Worm (Caenorhabditis elegans): ENCODE data around the gene C05G5.2.

DNA sequence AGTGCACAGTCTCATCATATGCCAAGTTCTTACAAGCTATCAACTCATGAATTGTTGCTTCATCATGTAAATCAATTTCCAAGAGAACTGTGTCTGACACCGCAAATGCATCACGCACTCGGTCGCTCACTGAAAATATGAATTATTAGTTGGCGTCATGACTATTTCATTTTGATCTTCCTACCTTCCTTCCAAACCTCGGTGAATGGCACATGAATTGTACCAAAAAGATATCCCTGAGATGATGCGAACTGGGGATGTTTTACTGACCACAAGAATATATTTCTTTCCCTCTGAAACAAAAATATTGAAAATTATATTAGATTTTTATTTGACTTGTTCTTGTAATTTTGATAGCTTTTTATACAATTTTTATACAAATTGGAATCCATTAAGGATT lies 13.1 kb downstream of the C05G5.2 start:
- no peak for TF ChIP-seq xbp-1 (tag; optimal IDR thresholded peaks at IDR 0.05)
- no peak for TF ChIP-seq mdl-1 (tag; optimal IDR thresholded peaks at IDR 0.05)
- TF ChIP-seq nhr-77 (tag; optimal IDR thresholded peaks at IDR 0.05), result no peak
- no peak for TF ChIP-seq unc-86 (tag; optimal IDR thresholded peaks at IDR 0.05)
- TF ChIP-seq egl-27 (tag; optimal IDR thresholded peaks at IDR 0.05), result no peak
- no peak for TF ChIP-seq ets-5 (GFP tag; IDR thresholded peaks at IDR 0.05)
- TF ChIP-seq nhr-237 (tag; optimal IDR thresholded peaks at IDR 0.05), result no peak
- TF ChIP-seq nhr-71 (tag; optimal IDR thresholded peaks at IDR 0.05), result no peak
